Worm (Caenorhabditis elegans) whole organism, L2 larva: ENCODE results near the gene otpl-2.
"Not testable (repeated sequence)": the region's sequence is repeated elsewhere in the genome, so short reads cannot be mapped to it uniquely, and the experiment has no call there.

Source experiments
- R02D3.7 ChIP-seq: fragments of 150-350 bp; optimal IDR thresholded peaks from 2 replicates; lab custom pipeline; 2014; ENCODE audit warnings: missing biosample characterization, missing genetic modification characterization
- nhr-237 ChIP-seq: fragments of 150-350 bp; optimal IDR thresholded peaks from 2 replicates; lab custom pipeline; 2014; ENCODE audit warnings: missing biosample characterization, missing genetic modification characterization
- nhr-6 ChIP-seq: fragments of 150-350 bp; optimal IDR thresholded peaks from 2 replicates; lab custom pipeline; 2014; ENCODE audit warnings: missing biosample characterization, missing genetic modification characterization
- nhr-77 ChIP-seq: fragments of 150-350 bp; optimal IDR thresholded peaks from 2 replicates; lab custom pipeline; 2014; ENCODE audit warnings: missing biosample characterization, missing genetic modification characterization
- skn-1 ChIP-seq: sonication (generic microtip); optimal IDR thresholded peaks from 2 replicates; lab custom pipeline; 2017; ENCODE audit warnings: missing biosample characterization, missing genetic modification characterization
- unc-39 ChIP-seq: fragments of 150-350 bp; optimal IDR thresholded peaks from 2 replicates; lab custom pipeline; 2014; ENCODE audit warnings: missing biosample characterization, missing genetic modification characterization

DNA sequence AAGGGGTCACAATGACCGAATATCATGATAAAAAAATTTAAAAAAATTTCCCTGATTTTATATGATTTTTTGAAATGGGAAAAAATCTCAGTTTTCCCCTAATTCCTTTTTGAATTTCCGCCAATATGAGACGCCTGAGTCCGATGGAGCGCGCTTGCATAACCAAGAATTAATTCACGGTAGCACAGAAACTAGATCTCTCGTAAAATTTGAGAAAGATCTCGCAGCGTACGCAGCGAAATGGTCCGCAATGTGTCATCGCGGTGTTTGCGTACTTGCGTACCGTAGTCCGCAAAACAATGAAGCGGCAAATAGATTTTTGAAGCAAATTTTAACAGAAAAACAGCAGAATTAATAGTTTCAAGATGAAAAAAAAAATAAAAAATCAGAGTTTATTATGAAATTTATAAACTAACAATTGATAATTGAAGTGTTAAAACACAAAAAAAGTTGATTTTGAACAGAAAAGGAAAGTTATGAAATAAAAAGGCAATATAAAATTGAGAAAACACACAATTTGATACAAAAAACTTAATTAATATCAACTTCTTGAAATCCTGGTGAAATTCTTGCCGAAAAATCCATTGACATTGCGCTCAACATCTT, 9.9 kb upstream of the otpl-2 start:
- TF ChIP-seq nhr-77 (tag; lab: Kevin White, UChicago); unc-39 (tag; lab: Kevin White, UChicago); nhr-6 (tag; lab: Kevin White, UChicago); skn-1; R02D3.7 (tag; lab: Kevin White, UChicago); nhr-237 (tag; lab: Kevin White, UChicago): not testable (repeated sequence)
